Fruit fly (Drosophila melanogaster) S2 (cell line): ENCODE results near the gene CG3739.

Experiments used
- CG8478 ChIP-seq: fragments of >200 bp; optimal IDR thresholded peaks from 2 replicates; lab custom pipeline; 2018
- CTCF ChIP-seq, 2 experiments: fragments of >200 bp; optimal IDR thresholded peaks; 2 replicates each; lab custom pipeline; 2018

DNA sequence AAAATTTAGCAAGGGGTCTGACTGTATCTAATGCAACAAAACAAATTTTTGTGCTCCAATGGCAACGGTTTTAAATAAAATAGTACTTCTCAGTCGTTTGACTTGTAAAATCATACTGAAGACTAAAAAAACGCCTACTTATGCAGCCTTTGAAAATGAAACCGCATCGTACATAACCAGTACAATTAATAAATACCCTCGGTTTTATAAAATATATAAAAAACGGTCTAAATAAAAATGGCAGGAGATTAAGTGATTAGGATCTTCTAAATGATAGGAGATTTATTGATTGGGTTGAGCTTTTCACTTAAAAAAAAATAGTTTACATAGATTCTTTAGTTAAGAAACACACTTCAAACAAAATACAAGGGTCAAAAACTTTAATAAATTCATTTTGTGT, 18.5 kb upstream of the CG3739 start, which contains the start of gene CG3581:
- TF ChIP-seq CG8478 (lab: Kevin White, UChicago) (no peak), CTCF (optimal IDR thresholded peaks at IDR 0.05; lab: Kevin White, UChicago) (no peak)
